Worm (Caenorhabditis elegans) whole organism, mixed stage, embryonic: ENCODE data around the gene srt-7.

Experiments
- mls-2 ChIP-seq: sonication (generic microtip); optimal IDR thresholded peaks from 2 replicates; lab custom pipeline; 2016; ENCODE audit warnings: mild to moderate bottlenecking, missing genetic modification characterization, moderate library complexity, missing compliant biosample characterization
- sptf-1 ChIP-seq: sonication (generic microtip); optimal IDR thresholded peaks from 2 replicates; lab custom pipeline; 2017; ENCODE audit warnings: mild to moderate bottlenecking, missing genetic modification characterization, moderate library complexity, missing compliant biosample characterization

srt-7 gene

ce11 chrV:3132116-3132515 lies 50.5 kb downstream of the srt-7 start:
- TF ChIP-seq mls-2 (tag; lab: Kevin White, UChicago) (peak; percentile 34), sptf-1 (tag; lab: Kevin White, UChicago) (no peak)
